Worm (Caenorhabditis elegans) whole organism, dauer: Measurements from ENCODE around the gene C07H6.9.

Source experiments
- unc-62 ChIP-seq: sonication (generic microtip); optimal IDR thresholded peaks from 2 replicates; lab custom pipeline; 2017; ENCODE audit warnings: missing biosample characterization, missing genetic modification reagents, missing genetic modification characterization

The C07H6.9 gene

DNA sequence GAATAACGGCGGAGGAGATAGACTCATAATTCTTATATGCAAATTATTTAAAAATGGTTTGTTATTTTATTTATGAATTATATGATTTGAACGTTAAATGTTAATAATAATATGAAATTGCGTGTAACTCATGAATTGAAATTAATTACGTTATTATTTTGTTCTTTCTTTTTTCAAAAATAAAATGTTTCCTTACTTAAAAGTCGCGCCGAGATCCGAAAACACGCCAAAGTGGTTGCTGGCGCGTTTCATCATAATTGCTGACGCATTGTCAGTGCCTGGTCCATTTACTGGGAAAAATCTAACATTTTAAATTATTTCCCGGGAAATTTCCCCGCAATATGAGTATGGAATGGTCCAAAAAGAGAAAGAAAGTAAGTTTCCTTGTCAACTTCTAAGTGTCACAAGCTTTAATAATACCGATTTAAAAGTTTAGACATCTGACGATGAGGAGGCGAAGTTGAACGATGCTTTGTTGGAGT, at the start of gene C07H6.9, which contains the start of gene sap-140:
C07H6.9 (minus strand) TSS at position 51 of the 482 bp plus-strand sequence.
sap-140 (plus strand) TSS at position 318 of the 482 bp plus-strand sequence.
- TF ChIP-seq unc-62: no peak

DNA sequence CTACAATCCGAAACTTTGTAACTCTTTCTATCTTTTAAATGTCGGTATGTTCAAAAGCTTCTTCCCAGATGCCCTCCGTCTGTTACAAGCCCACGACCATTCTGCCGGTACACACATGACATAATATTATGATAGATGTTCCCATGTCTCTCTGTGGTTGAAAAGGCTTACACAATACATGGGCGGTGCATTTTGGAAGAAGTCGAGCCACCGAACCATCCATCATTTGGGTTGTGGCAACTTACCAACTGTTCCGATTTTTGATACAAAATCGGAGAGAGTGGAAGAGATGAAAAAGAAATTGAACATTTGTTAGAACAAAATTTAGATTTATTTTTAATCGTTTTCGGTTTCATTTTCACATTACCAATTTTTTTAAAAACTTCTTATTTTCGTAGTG, 49.7 kb upstream of the C07H6.9 start:
- no peak for TF ChIP-seq unc-62

DNA sequence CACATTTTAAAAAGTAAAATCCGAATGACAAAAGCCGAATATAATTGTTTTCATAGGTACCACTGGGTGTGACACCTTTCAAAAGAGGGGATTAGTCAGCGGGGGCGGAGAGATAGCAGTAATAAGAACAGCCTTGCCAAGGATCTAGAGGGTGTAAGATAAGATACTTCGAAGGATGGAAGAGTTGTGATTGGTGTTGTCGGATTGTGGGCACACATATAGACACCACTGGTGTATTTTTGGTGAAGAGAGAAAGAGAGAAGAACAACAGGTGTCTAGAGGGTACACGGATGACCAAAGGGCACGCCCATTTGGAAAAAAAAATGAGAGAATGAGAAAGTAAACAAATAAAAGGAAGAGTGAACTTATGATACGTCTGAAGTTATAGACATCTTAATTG, 45.9 kb upstream of the C07H6.9 start:
- no peak for TF ChIP-seq unc-62

DNA sequence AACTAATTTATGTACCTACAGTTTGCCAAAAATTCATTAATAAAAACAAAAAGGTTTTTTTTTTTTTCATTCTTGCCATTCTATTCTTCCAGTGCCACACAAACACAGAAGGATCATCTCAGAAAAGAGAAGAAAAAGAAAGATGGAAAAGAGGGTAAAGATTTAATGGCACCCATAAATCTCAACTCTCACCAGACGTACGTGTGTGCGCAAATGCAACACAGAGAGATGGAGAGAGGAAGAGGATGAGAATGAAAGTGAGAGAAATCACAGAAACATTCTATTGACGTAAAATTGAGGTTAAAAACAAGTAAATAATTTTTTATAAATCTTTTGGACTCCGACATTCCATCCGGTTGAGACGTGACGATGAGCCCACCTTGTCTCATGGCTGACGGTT, 44.9 kb upstream of the C07H6.9 start:
- no peak for TF ChIP-seq unc-62

DNA sequence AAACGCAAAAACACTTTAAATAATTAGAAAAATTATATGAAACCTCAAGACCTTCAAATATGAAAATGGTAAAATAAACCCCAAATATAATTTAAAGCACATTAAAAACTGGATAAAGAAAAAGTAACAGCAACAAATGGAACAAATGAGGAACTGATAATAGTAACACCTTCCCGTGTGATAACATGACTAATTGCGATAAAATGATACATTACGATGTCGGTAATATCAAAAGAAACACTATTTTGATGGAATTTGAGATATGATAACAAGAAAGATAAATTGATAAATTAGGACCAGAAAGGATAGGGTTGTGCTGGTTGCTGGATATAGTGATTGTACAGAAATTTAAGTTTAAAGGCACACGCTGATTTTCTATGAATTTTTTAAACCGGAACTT, 42.8 kb upstream of the C07H6.9 start:
- TF ChIP-seq unc-62: no peak

DNA sequence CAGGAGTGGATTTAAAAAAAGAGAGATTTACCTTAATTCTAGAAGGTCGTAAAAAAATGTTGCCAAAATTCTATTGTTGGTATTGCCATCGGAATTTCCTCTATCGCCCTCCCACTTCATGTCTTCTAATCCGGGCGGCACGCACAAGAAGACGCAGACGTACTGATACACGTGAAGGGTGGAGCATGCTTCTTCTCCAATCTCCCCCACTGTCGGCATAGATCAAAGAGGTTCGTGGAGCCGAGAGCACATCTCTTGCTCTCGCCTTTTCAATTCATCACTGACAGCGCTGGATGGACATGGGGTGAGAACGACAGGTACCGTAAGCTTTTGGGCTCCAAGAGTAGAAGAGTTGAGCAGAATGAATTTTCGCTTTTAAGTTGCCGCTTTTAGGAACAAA, 37.3 kb upstream of the C07H6.9 start, which contains the start of gene lin-39:
lin-39 (minus strand) TSS at position 74 of the 400 bp plus-strand sequence.
- TF ChIP-seq unc-62: no peak

DNA sequence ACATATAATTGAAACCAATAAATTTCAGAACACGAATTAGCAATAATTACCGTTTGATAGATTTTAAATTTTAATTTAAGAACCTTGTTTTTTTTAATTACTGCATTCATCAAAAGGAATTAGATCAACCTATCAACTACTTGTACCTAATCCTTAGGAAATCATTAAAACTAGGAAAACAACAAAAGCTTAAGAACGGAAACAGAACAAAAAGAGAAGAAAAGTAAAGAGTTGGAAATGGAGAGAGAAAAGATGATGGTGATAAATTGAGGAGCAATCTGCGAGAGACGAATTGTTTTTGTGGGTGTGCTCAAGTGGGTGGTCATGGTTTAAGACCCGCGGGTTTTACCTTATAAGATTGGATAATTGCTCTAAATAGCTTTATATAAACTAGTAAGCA, 36.1 kb upstream of the C07H6.9 start:
- TF ChIP-seq unc-62: no peak

DNA sequence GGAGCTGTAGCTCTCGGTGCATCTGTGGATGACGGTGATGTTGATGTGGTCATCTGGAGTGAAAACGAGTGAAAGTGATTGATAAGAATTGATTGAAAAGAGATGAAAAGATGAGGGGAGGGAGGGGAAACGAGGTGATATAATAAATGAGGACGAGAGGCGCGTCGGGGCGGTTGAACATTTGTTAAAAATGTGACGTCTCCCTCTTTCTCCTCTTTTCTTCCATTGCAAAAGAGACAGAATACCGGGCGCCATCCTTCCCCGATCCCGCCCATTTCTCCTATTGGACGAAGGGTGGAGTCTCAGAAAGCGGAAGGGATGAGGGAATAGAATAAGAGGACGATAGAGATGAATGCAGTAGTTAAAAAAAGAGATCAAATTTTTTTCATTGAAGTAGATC, 35.4 kb upstream of the C07H6.9 start:
- no peak for TF ChIP-seq unc-62

DNA sequence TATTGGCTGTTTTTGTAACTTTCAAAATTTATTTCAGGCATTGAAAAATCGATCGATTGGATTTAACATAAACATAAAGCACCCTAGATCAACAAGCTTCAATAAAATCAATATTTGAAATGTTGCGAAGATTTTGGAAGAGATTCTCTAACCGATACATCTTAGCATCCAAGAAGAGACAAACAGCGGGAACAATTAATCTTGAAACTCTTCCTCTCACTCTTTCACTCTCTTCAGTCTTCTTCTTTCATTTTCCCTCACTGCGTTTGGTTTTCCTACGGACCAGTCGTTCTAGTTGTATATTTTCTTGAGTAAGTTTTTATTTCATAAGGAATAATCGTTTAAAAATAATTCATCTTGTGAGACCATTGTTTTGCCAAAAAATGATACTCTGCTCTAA, 33.7 kb upstream of the C07H6.9 start:
- TF ChIP-seq unc-62: no peak

DNA sequence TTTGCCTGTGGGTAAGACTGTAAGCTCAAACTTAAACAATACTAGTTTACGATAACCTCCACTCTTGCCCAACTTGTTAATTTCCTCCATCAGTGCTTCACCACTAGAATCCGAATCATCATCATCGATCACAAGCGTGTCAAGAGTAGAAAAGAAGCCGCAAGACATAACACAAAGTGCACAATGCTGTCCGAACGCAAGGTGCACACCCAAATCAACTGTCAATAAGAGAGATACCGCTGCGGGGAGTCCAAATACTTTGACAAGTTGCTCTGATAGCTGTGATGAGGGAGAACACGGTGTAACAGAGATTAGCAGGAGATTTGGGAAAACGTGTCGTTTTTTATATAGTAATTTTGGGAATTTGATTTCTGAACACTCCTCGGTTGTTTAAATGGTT, 32.1 kb upstream of the C07H6.9 start:
- TF ChIP-seq unc-62: no peak

DNA sequence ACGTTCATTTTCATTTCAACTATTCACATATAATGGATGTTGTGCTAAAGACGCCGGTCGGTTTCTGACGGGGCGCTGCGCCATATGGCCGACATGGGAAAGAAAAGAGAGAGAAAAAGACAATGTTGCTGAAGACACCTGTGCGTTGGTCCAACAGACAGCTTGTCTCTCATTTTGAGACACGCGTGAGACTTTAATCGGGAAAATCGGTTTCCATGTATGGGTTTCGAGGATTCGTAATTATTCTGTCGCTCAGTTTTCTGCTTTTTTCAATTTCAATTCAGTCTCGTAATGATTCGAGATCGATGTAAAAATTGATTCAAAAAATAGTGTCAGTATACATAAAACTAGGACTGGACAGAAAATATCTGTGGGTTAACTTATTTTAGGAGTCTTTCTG, 31.6 kb upstream of the C07H6.9 start:
- no peak for TF ChIP-seq unc-62

DNA sequence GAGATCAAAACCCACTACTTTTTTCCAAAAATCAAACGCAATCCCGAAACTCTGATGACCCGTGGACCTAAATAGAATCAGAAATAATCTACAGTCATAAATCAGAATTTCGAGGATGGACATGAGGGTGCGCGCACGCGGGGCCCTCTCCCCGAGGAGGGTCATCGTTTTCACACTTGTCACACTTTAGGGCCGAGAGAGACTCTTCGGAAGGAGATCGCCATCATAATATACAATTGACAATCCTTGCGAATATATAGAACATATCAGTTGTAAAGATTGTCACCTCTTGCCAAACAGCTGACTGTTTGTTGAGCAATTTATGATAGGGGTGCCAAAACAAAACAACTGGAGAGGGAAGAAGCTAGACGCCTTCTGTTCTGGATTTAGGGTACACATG, 30.8 kb upstream of the C07H6.9 start:
- TF ChIP-seq unc-62: no peak

DNA sequence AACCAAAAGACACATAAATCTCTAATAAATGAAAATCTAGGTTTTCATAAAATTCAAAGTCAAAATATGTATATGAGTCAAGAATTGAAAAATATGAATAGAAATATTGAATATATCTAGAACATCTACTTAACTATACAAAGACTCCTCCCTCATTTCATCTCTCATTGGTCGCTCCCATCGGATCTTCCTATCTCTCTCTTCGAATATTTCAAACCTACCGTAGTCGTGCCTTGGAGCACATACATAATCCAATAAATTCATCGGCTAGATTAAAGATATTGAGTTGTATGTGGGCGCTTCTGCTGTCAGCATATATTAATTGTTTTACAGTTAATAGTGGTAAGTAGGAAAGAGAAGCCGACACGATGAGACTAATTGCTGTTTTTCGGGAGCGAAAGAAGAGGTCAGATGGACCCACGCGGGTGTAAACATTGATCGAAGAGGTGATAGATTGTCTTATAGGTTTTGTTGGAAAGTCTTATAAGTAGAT, 27.7 kb upstream of the C07H6.9 start:
- TF ChIP-seq unc-62: no peak

DNA sequence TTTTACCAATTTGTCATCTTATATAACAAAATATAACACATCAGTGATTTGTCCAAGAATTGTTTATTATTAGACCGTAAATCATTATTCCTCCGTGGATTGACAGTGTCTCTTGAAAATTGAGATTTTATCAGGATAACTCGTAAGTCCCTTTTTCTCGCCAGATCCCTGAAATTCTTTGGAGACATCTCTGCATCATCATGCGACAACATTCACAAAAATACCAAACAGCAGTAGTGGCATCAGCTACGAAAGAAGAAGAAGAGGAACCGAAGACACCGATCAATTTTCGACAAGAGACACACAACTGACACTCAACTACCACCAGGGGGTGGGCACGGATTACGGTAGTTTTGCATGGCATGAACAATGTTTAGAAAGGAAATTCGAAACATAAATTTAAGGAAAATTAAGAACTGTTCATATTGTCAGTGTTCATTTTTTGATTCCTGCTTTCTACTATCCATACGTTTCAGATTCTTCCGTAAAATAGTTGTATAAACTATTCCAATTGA, 25.6 kb upstream of the C07H6.9 start:
- TF ChIP-seq unc-62: no peak

DNA sequence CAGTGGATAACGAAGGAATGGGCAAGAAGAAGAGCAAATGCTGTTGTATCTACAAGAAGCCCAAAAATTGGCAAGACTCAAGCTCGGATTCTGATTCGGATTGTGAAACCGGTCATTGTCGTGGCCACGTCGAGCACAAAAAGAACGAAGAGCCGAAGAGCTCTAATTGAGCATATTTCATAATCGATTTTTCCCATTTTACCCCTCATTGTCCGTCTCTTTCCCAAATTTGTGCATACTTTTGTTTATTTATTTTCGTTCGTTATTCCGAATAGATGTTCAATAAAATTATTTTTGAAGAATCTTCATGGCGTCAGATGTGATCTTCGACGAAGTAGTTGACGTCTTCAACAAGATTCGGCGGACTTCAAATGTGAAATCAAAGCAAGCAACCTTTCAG, 21.9 kb upstream of the C07H6.9 start, which contains the start of gene lig-4:
lig-4 (plus strand) TSS at position 301 of the 400 bp plus-strand sequence.
- TF ChIP-seq unc-62: no peak

DNA sequence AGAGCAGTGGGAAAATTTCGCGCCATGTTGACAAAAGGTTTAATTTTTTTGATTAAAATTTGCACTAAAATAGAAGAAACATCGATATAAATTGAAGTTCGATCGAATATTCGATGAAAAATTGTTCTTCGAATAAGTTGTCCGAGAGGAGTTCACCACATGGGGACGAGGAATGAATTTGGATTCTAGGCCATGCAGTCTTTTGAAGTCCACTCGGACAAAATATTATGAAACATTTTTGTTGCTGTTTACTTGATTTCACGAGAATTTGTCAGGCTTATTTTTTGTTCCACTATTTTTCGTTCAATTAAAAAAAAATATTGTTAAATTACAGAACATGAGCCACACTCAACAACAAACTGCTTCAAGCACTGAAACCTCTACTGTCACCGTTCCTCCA, 21.4 kb upstream of the C07H6.9 start, which contains the start of the genes cux-7 and C07H6.2:
cux-7 (minus strand) TSS at position 174 of the 400 bp plus-strand sequence.
C07H6.2 (plus strand) TSS at position 338 of the 400 bp plus-strand sequence.
- TF ChIP-seq unc-62: no peak

DNA sequence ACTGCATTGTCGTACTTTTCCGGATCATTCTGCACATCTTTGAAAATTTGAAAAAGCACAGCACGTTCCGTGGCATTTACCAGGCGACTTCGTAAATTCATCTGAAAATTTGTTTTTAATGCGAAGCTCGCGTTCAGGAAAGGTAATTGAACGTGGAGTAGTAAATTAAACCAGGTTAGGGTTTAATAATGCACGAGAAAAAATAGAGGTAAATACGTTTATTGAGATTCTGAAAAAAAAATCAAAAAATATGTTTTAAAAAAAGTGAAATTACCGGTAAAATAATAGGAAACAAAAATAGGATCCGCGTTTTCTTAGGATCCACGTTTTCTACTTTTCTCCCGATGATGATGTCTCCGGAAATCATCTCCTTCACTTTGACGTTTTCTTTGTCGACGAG, 19.2 kb upstream of the C07H6.9 start, which contains the start of gene clk-2:
clk-2 (minus strand) TSS at position 101 of the 400 bp plus-strand sequence.
- TF ChIP-seq unc-62: no peak

DNA sequence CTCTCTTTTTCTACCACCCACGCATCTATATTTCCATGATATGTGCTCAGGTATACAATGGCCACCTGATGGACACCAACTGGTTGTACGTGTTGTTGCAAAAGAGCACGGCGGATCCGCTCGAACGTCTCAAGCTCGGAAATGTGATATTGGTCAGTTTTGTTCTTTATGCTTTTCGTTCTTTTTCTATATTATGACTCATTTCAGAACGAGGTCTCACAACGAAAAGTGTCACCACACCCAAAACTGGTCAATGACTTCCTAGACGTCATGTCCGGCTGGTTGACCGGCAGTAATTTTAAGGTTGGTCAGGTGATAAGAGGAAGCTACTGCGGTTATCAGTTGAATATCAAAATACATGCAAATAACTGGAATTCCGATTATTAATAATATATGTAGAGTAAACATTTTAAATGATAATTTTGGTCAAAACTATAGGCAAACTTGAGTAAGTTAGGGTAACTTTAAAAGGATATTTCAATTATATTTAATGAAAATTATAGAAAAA, 8.9 kb upstream of the C07H6.9 start, which contains the start of gene cls-1:
cls-1 (plus strand) TSS at position 51 of the 508 bp plus-strand sequence.
- TF ChIP-seq unc-62: no peak
